Worm (Caenorhabditis elegans) whole organism, late embryonic: Measurements from ENCODE around the gene R05A10.6.

Experiments
- F13H6.1 ChIP-seq: sonication (generic microtip); optimal IDR thresholded peaks from 2 replicates; lab custom pipeline; 2016; ENCODE audit warnings: missing genetic modification characterization, missing compliant biosample characterization
- T23F11.4 ChIP-seq: fragments of 200-800 bp; sonication (Bioruptor generic); optimal IDR thresholded peaks from 2 replicates; lab custom pipeline; 2018; ENCODE audit warnings: mild to moderate bottlenecking, missing genetic modification characterization, missing compliant biosample characterization
- ahr-1 ChIP-seq: sonication (generic microtip); optimal IDR thresholded peaks from 2 replicates; lab custom pipeline; 2016; ENCODE audit warnings: missing genetic modification characterization, missing compliant biosample characterization
- ama-1 ChIP-seq: fragments of 150-350 bp; optimal IDR thresholded peaks from 2 replicates; lab custom pipeline; 2014
- ceh-14 ChIP-seq: sonication (generic microtip); optimal IDR thresholded peaks from 2 replicates; lab custom pipeline; 2016; ENCODE audit warnings: missing genotype, missing genetic modification characterization, missing compliant biosample characterization
- ceh-18 ChIP-seq: sonication (generic microtip); optimal IDR thresholded peaks from 2 replicates; lab custom pipeline; 2016; ENCODE audit warnings: missing genetic modification characterization, missing compliant biosample characterization
- ceh-19 ChIP-seq: fragments of 200-800 bp; sonication (Bioruptor generic); optimal IDR thresholded peaks from 2 replicates; lab custom pipeline; 2018; ENCODE audit warnings: mild to moderate bottlenecking, missing genetic modification characterization, missing compliant biosample characterization
- ceh-22 ChIP-seq: sonication (generic microtip); optimal IDR thresholded peaks from 2 replicates; lab custom pipeline; 2017; ENCODE audit warnings: missing biosample characterization, missing genetic modification characterization
- ceh-31 ChIP-seq: sonication (generic microtip); optimal IDR thresholded peaks from 2 replicates; lab custom pipeline; 2016; ENCODE audit warnings: missing genetic modification characterization, missing compliant biosample characterization
- ceh-6 ChIP-seq: fragments of 200-800 bp; sonication (Bioruptor generic); optimal IDR thresholded peaks from 2 replicates; lab custom pipeline; 2018; ENCODE audit warnings: mild to moderate bottlenecking, missing genetic modification characterization, missing compliant biosample characterization
- ceh-9 ChIP-seq: sonication (generic microtip); optimal IDR thresholded peaks from 2 replicates; lab custom pipeline; 2016; ENCODE audit warnings: mild to moderate bottlenecking, missing genetic modification characterization, inconsistent platforms, missing compliant biosample characterization
- che-1 ChIP-seq: sonication (generic microtip); optimal IDR thresholded peaks from 2 replicates; lab custom pipeline; 2016; ENCODE audit warnings: mild to moderate bottlenecking, missing genetic modification characterization, missing compliant biosample characterization
- dmd-4 ChIP-seq: sonication (generic microtip); optimal IDR thresholded peaks from 2 replicates; lab custom pipeline; 2016; ENCODE audit warnings: borderline replicate concordance, missing genetic modification characterization, missing compliant biosample characterization
- dve-1 ChIP-seq: sonication (generic microtip); optimal IDR thresholded peaks from 2 replicates; lab custom pipeline; 2017; ENCODE audit warnings: antibody characterized with exemption, mild to moderate bottlenecking, missing genetic modification characterization, missing compliant biosample characterization
- elt-4 ChIP-seq: sonication (generic microtip); optimal IDR thresholded peaks from 2 replicates; lab custom pipeline; 2016; ENCODE audit warnings: missing genetic modification characterization, missing compliant biosample characterization
- eyg-1 ChIP-seq: sonication (generic microtip); optimal IDR thresholded peaks from 2 replicates; lab custom pipeline; 2016; ENCODE audit warnings: missing genotype, missing genetic modification characterization, missing compliant biosample characterization
- fkh-6 ChIP-seq: sonication (generic microtip); optimal IDR thresholded peaks from 2 replicates; lab custom pipeline; 2016; ENCODE audit warnings: missing genetic modification characterization, missing compliant biosample characterization
- hlh-13 ChIP-seq: fragments of 200-800 bp; sonication (Bioruptor generic); optimal IDR thresholded peaks from 2 replicates; lab custom pipeline; 2018; ENCODE audit warnings: mild to moderate bottlenecking, missing genetic modification characterization, missing compliant biosample characterization
- hlh-15 ChIP-seq: sonication (generic microtip); optimal IDR thresholded peaks from 2 replicates; lab custom pipeline; 2016; ENCODE audit warnings: missing genetic modification characterization, missing compliant biosample characterization
- hlh-30 ChIP-seq: sonication (generic microtip); optimal IDR thresholded peaks from 2 replicates; lab custom pipeline; 2017; ENCODE audit warnings: antibody characterized with exemption, missing genetic modification characterization, missing compliant biosample characterization; ENCODE audit not compliant: insufficient read depth
- lin-11 ChIP-seq: fragments of 200-800 bp; sonication (Bioruptor generic); optimal IDR thresholded peaks from 2 replicates; lab custom pipeline; 2018; ENCODE audit warnings: mild to moderate bottlenecking, missing genetic modification characterization, missing compliant biosample characterization
- madf-2 ChIP-seq: sonication (generic microtip); optimal IDR thresholded peaks from 2 replicates; lab custom pipeline; 2017; ENCODE audit warnings: missing genetic modification characterization, missing compliant biosample characterization
- mec-3 ChIP-seq: sonication (generic microtip); optimal IDR thresholded peaks from 2 replicates; lab custom pipeline; 2016; ENCODE audit warnings: borderline replicate concordance, missing genetic modification characterization, missing compliant biosample characterization
- nfya-1 ChIP-seq: sonication (generic microtip); optimal IDR thresholded peaks from 2 replicates; lab custom pipeline; 2017; ENCODE audit warnings: missing genetic modification characterization, mild to moderate bottlenecking, missing compliant biosample characterization, antibody characterized with exemption, moderate library complexity
- nhr-11 ChIP-seq: fragments of 150-350 bp; optimal IDR thresholded peaks from 2 replicates; lab custom pipeline; 2014; ENCODE audit warnings: missing biosample characterization, missing genetic modification characterization
- nhr-232 ChIP-seq: sonication (generic microtip); optimal IDR thresholded peaks from 2 replicates; lab custom pipeline; 2016; ENCODE audit warnings: missing genetic modification characterization, missing compliant biosample characterization
- odd-2 ChIP-seq: sonication (generic microtip); optimal IDR thresholded peaks from 2 replicates; lab custom pipeline; 2017; ENCODE audit warnings: antibody characterized with exemption, mild to moderate bottlenecking, missing genetic modification characterization, missing compliant biosample characterization
- pat-9 ChIP-seq: fragments of 200-800 bp; sonication (Bioruptor generic); optimal IDR thresholded peaks from 2 replicates; lab custom pipeline; 2018; ENCODE audit warnings: mild to moderate bottlenecking, missing genetic modification characterization, moderate library complexity, missing compliant biosample characterization
- pax-1 ChIP-seq: fragments of 150-350 bp; optimal IDR thresholded peaks from 2 replicates; lab custom pipeline; 2014; ENCODE audit warnings: missing biosample characterization, missing genetic modification characterization
- pqm-1 ChIP-seq: sonication (generic microtip); optimal IDR thresholded peaks from 2 replicates; lab custom pipeline; 2016; ENCODE audit warnings: missing genetic modification characterization, missing compliant biosample characterization
- pros-1 ChIP-seq: fragments of 150-350 bp; optimal IDR thresholded peaks from 2 replicates; lab custom pipeline; 2014; ENCODE audit warnings: missing biosample characterization, missing genetic modification reagents, missing genetic modification characterization
- ref-2 ChIP-seq: sonication (generic microtip); optimal IDR thresholded peaks from 2 replicates; lab custom pipeline; 2016; ENCODE audit warnings: missing genetic modification characterization, missing compliant biosample characterization
- syd-9 ChIP-seq: sonication (generic microtip); optimal IDR thresholded peaks from 2 replicates; lab custom pipeline; 2016; ENCODE audit warnings: mild to moderate bottlenecking, missing genetic modification characterization, moderate library complexity, missing compliant biosample characterization
- ttx-3 ChIP-seq: sonication (generic microtip); optimal IDR thresholded peaks from 2 replicates; lab custom pipeline; 2016; ENCODE audit warnings: missing genetic modification reagents, missing genetic modification characterization, missing compliant biosample characterization
- zip-5 ChIP-seq: sonication (generic microtip); optimal IDR thresholded peaks from 2 replicates; lab custom pipeline; 2016; ENCODE audit warnings: missing genetic modification characterization, missing compliant biosample characterization
- ztf-16 ChIP-seq: sonication (generic microtip); optimal IDR thresholded peaks from 2 replicates; lab custom pipeline; 2017; ENCODE audit warnings: missing genetic modification characterization, missing compliant biosample characterization

R05A10.6 gene

DNA sequence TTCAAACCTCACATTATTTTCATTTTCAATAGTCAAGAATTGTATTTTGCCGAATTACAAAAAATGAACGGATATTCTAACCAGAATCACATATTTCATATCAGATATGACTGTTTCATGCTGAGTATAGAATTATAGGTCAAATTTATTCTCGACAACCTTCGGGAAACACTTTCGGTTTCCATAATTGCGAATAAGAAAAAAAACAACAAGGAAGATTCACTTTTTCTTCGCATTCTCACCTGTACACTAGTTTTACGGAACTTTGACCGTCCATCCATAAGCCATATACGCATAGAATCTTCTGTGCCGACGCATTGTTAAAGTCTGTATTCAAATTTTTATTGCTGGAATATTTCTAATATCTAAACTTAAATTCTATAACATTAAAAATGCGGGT, 20.0 kb upstream of the R05A10.6 start, which contains the start of gene oac-37 (continued):
- TF ChIP-seq ceh-6 (GFP tag; lab: Kevin White, UChicago) (no peak), fkh-6 (tag; lab: Kevin White, UChicago) (no peak)

DNA sequence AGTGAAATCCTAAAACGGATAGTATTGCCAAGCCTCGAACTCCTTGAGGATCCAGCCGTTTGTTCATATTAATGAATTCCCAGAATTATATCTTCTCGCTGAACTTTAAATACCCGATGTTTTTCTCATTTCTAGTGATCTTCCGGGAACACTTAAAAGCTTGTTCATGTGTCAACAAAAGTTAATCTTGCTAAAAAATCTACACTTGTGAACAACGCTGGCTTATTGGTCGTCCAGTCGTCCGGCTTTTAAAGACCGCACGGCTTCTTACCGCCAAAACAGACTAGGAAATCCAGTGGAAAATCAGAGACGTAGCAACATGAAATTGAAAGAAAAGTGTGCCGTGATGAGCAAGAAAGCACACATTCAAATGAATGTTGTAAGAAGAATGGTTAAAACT, 12.3 kb upstream of the R05A10.6 start, which contains the start of gene oac-38:
Gene oac-38, minus strand, starts transcription at position 101 of the 400 bp plus-strand sequence.
- TF ChIP-seq ceh-14 (tag; lab: Kevin White, UChicago) (no peak), hlh-30 (tag; lab: Kevin White, UChicago) (no peak), dmd-4 (tag; lab: Kevin White, UChicago) (no peak), pros-1 (no peak), nhr-232 (tag; lab: Kevin White, UChicago) (no peak), pat-9 (tag; lab: Kevin White, UChicago) (no peak), nfya-1 (tag; lab: Kevin White, UChicago) (no peak), ceh-18 (no peak), ahr-1 (tag; lab: Kevin White, UChicago) (no peak)
- TF ChIP-seq, all 69 proteins: peak for 0

DNA sequence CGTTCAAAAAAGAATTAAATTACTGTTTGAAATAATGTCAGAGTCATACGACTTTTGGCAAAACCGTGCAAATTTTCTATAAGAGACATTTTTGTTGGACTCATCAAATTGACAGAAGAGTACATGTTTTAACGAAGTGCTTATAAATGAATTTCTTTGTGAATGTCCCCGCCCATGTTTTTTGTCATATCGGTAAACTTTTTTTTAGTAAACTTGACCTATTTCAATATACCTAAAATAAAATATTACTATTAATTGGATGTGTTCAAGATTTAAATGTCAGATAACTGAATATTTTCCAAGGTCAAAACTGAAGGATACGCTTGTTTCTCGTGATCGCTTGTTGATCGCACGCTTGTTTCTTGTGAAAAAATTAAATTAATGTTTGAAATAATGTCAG, 7.5 kb upstream of the R05A10.6 start, which contains the start of gene R05A10.8:
Gene R05A10.8, minus strand, starts transcription at position 101 of the 400 bp plus-strand sequence.
- no peak for TF ChIP-seq eyg-1 (tag; lab: Kevin White, UChicago)
- no peak for TF ChIP-seq madf-2
- TF ChIP-seq ztf-16 (tag; lab: Kevin White, UChicago) = no peak
- no peak for TF ChIP-seq hlh-30 (tag; lab: Kevin White, UChicago)
- TF ChIP-seq ceh-22 = no peak
- TF ChIP-seq F13H6.1 (tag; lab: Kevin White, UChicago) = no peak
- TF ChIP-seq, all 69 proteins: peak for 0

DNA sequence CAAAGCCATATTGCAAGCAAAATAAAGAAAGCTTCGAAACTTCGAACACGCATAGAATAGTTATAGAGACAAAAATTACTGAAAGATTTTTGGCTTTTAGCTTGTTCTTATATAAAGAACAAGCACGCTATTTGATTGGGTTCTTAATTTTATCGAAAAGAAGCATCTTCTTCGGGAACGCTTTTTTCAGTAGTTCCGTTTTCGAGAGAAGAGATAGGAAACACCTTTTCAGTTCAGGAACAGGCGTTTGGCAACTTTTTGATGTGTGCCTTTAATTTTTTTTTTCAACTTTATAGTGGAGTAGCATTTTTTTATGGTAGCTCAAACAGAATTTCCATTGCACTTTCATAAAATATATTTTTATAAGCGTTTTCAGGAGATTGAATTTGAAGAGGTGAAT, 2.8 kb upstream of the R05A10.6 start, which contains the start of gene R05A10.7:
Gene R05A10.7, minus strand, starts transcription at position 101 of the 400 bp plus-strand sequence.
- no peak for TF ChIP-seq ceh-14 (tag; lab: Kevin White, UChicago)
- no peak for TF ChIP-seq ref-2
- no peak for TF ChIP-seq mec-3
- no peak for TF ChIP-seq lin-11
- TF ChIP-seq dve-1 (tag; lab: Kevin White, UChicago) = no peak

DNA sequence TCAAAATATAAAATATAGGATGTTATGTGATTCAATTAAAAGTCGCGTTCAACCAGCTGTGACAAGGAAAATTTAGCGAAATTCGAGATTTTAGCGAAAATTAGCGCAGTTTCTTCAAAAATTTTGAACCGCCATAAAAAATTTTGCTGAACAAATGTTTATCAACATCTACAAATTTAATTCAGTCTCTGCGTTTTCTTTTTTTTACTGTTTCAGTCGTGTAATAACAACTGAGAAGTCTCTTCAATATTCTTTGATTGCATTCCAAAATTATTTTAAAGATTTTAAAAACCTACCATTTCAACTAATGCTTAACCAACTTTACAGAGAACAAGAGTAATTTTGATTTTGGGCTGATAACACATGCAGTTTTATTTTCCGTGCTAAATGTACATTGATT, 1.5 kb upstream of the R05A10.6 start:
- TF ChIP-seq ceh-22 (no peak), che-1 (tag; lab: Kevin White, UChicago) (no peak), zip-5 (no peak), ceh-9 (tag; lab: Kevin White, UChicago) (no peak), mec-3 (no peak), hlh-13 (GFP tag; lab: Kevin White, UChicago) (no peak), ceh-6 (GFP tag; lab: Kevin White, UChicago) (no peak), elt-4 (tag; lab: Kevin White, UChicago) (no peak), nhr-11 (tag; lab: Kevin White, UChicago) (no peak), pqm-1 (no peak), lin-11 (no peak), ttx-3 (no peak), syd-9 (tag; lab: Kevin White, UChicago) (no peak)

DNA sequence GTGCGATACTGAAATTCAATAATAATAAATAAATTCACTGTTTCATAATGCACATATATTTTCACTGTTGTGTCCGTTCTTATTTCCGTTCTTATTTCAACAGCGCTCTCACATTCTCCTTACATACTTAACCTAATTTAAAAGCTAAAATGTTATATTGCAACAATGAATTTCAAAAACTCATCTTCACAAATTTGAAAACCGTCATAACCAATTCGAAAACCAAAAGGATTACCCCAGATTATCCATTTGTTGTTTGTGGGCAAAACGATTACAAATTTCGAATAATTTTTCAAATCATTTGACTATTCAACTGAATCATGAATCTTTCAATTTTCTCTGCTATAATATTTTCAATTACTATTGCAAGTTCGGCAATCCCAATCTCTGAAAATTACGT, 6.6 kb downstream of the R05A10.6 start, which contains the start of gene R05A10.4:
Gene R05A10.4, plus strand, starts transcription at position 301 of the 400 bp plus-strand sequence.
- TF ChIP-seq hlh-15 (tag; lab: Kevin White, UChicago) (no peak), T23F11.4 (GFP tag; lab: Kevin White, UChicago) (no peak), pax-1 (tag; lab: Kevin White, UChicago) (no peak), ttx-3 (no peak), odd-2 (tag; lab: Kevin White, UChicago) (no peak), ceh-6 (GFP tag; lab: Kevin White, UChicago) (no peak), ama-1 (lab: Kevin White, UChicago) (no peak), ceh-19 (no peak), ceh-14 (tag; lab: Kevin White, UChicago) (no peak), nfya-1 (tag; lab: Kevin White, UChicago) (no peak), ceh-31 (no peak), ceh-9 (tag; lab: Kevin White, UChicago) (no peak), ceh-18 (no peak)
